Fruit fly (Drosophila melanogaster) whole organism, embryonic: ENCODE data around the gene ClpP.

Experiments
- B-H1 ChIP-seq: fragments of 200-800 bp; sonication (Bioruptor generic); IDR thresholded peaks from 3 replicates; pipeline ENCODE4 v1.3.6; 2022; ENCODE audit warnings: missing biosample characterization, missing genetic modification characterization
- CG10267 ChIP-seq: fragments of 200-800 bp; sonication (Bioruptor generic); optimal IDR thresholded peaks from 2 replicates; lab custom pipeline; 2018; ENCODE audit warnings: missing biosample characterization, mild to moderate bottlenecking, missing genetic modification characterization, moderate library complexity
- CG10979 ChIP-seq: fragments of 200-800 bp; sonication (Bioruptor generic); optimal IDR thresholded peaks from 2 replicates; lab custom pipeline; 2018; ENCODE audit warnings: missing biosample characterization, mild to moderate bottlenecking, missing genetic modification characterization, moderate library complexity
- CG11696 ChIP-seq: fragments of 200-800 bp; sonication (Bioruptor generic); IDR thresholded peaks from 2 replicates; pipeline ENCODE4 v1.3.6; 2022; ENCODE audit warnings: missing biosample characterization, missing genetic modification characterization
- CG12299 ChIP-seq: fragments of 200-800 bp; sonication (Bioruptor generic); optimal IDR thresholded peaks from 2 replicates; lab custom pipeline; 2018; ENCODE audit warnings: missing biosample characterization, mild to moderate bottlenecking, missing genetic modification characterization
- CG12659 ChIP-seq: fragments of 200-800 bp; sonication (Bioruptor generic); optimal IDR thresholded peaks from 3 replicates; lab custom pipeline; 2017; ENCODE audit warnings: mild to moderate bottlenecking, missing biosample characterization, missing genetic modification reagents, missing genetic modification characterization
- CG13424 ChIP-seq: fragments of 200-800 bp; sonication (Bioruptor generic); optimal IDR thresholded peaks from 2 replicates; lab custom pipeline; 2019; ENCODE audit warnings: missing biosample characterization, mild to moderate bottlenecking, missing genetic modification characterization, moderate library complexity
- CG14710 ChIP-seq: fragments of 200-800 bp; sonication (Bioruptor generic); optimal IDR thresholded peaks from 3 replicates; lab custom pipeline; 2019; ENCODE audit warnings: missing biosample characterization, mild to moderate bottlenecking, missing genetic modification characterization, moderate library complexity
- CG15514 ChIP-seq: fragments of 200-800 bp; sonication (Bioruptor generic); optimal IDR thresholded peaks from 3 replicates; lab custom pipeline; 2017; ENCODE audit warnings: missing biosample characterization, missing genetic modification characterization, mild to moderate bottlenecking, moderate library complexity, missing genetic modification reagents
- CG15601 ChIP-seq: fragments of 200-800 bp; sonication (Bioruptor generic); optimal IDR thresholded peaks from 3 replicates; lab custom pipeline; 2019; ENCODE audit warnings: missing biosample characterization, mild to moderate bottlenecking, missing genetic modification characterization, moderate library complexity
- CG16779 ChIP-seq: fragments of 200-800 bp; sonication (Bioruptor generic); IDR thresholded peaks from 2 replicates; pipeline ENCODE4 v1.3.6; 2022; ENCODE audit warnings: missing biosample characterization, missing genetic modification characterization
- CG1792 ChIP-seq: fragments of 200-800 bp; sonication (Bioruptor generic); optimal IDR thresholded peaks from 2 replicates; lab custom pipeline; 2016; ENCODE audit warnings: missing biosample characterization, missing genetic modification characterization
- CG18262 ChIP-seq: fragments of 200-800 bp; optimal IDR thresholded peaks from 3 replicates; lab custom pipeline; 2019; ENCODE audit warnings: missing biosample characterization, mild to moderate bottlenecking, missing genetic modification characterization, moderate library complexity
- CG2199 ChIP-seq: fragments of 200-800 bp; sonication (Bioruptor generic); IDR thresholded peaks from 3 replicates; pipeline ENCODE4 v1.3.6; 2022; ENCODE audit warnings: missing biosample characterization, missing genetic modification characterization
- CG2712 ChIP-seq: fragments of 200-800 bp; optimal IDR thresholded peaks from 3 replicates; lab custom pipeline; 2019; ENCODE audit warnings: missing biosample characterization, mild to moderate bottlenecking, missing genetic modification characterization, moderate library complexity
- CG30020 ChIP-seq: fragments of 200-800 bp; optimal IDR thresholded peaks from 2 replicates; lab custom pipeline; 2019; ENCODE audit warnings: missing biosample characterization, mild to moderate bottlenecking, missing genetic modification characterization, moderate library complexity
- CG3995 ChIP-seq: fragments of 200-800 bp; sonication (Bioruptor generic); optimal IDR thresholded peaks from 3 replicates; lab custom pipeline; 2016; ENCODE audit warnings: missing biosample characterization, missing genetic modification characterization
- CG4282 ChIP-seq: fragments of 200-800 bp; sonication (Bioruptor generic); optimal IDR thresholded peaks from 2 replicates; lab custom pipeline; 2016; ENCODE audit warnings: missing biosample characterization, missing genetic modification characterization
- CG5245 ChIP-seq: fragments of 200-800 bp; sonication (Bioruptor generic); optimal IDR thresholded peaks from 3 replicates; lab custom pipeline; 2016; ENCODE audit warnings: missing biosample characterization, missing genetic modification characterization
- CG7372 ChIP-seq: fragments of 200-800 bp; sonication (Bioruptor generic); IDR thresholded peaks from 2 replicates; pipeline ENCODE4 v1.3.6; 2022; ENCODE audit warnings: missing biosample characterization, missing genetic modification characterization
- CG8359 ChIP-seq: fragments of 200-800 bp; sonication (Bioruptor generic); optimal IDR thresholded peaks from 2 replicates; lab custom pipeline; 2017; ENCODE audit warnings: missing biosample characterization, mild to moderate bottlenecking, missing genetic modification characterization, borderline replicate concordance
- CG8388 ChIP-seq: fragments of 200-800 bp; sonication (Bioruptor generic); optimal IDR thresholded peaks from 2 replicates; lab custom pipeline; 2019; ENCODE audit warnings: missing biosample characterization, mild to moderate bottlenecking, missing genetic modification characterization, moderate library complexity
- Chrac-16 ChIP-seq: fragments of 200-800 bp; sonication (Bioruptor generic); optimal IDR thresholded peaks from 3 replicates; lab custom pipeline; 2016; ENCODE audit warnings: missing biosample characterization, missing genetic modification characterization
- D19A ChIP-seq: fragments of 200-800 bp; optimal IDR thresholded peaks from 3 replicates; lab custom pipeline; 2019; ENCODE audit warnings: missing biosample characterization, mild to moderate bottlenecking, missing genetic modification characterization, moderate library complexity
- E2f1 ChIP-seq: fragments of 200-800 bp; sonication (Bioruptor generic); IDR thresholded peaks from 2 replicates; pipeline ENCODE4 v1.3.6; 2022; ENCODE audit warnings: missing biosample characterization, missing genetic modification characterization
- ERR ChIP-seq: fragments of 200-800 bp; sonication (Bioruptor generic); optimal IDR thresholded peaks from 2 replicates; lab custom pipeline; 2016; ENCODE audit warnings: missing biosample characterization, missing genetic modification characterization
- Lpt ChIP-seq: fragments of >200 bp; optimal IDR thresholded peaks from 2 replicates; lab custom pipeline; 2018; ENCODE audit warnings: missing biosample characterization, missing genetic modification characterization
- MESR4 ChIP-seq: fragments of 200-800 bp; sonication (Bioruptor generic); optimal IDR thresholded peaks from 2 replicates; lab custom pipeline; 2018; ENCODE audit warnings: missing biosample characterization, mild to moderate bottlenecking, missing genetic modification characterization, moderate library complexity
- NC2β ChIP-seq: fragments of 200-800 bp; sonication (Bioruptor generic); optimal IDR thresholded peaks from 2 replicates; lab custom pipeline; 2016; ENCODE audit warnings: missing biosample characterization, missing genetic modification characterization
- PHDP ChIP-seq: fragments of 200-800 bp; sonication (Bioruptor generic); optimal IDR thresholded peaks from 3 replicates; lab custom pipeline; 2018; ENCODE audit warnings: missing biosample characterization, mild to moderate bottlenecking, missing genetic modification characterization, moderate library complexity
- Sox100B ChIP-seq: fragments of 200-800 bp; sonication (Bioruptor generic); optimal IDR thresholded peaks from 3 replicates; lab custom pipeline; 2018; ENCODE audit warnings: missing biosample characterization, mild to moderate bottlenecking, missing genetic modification characterization
- Sry-β ChIP-seq: fragments of 200-800 bp; sonication (Bioruptor generic); optimal IDR thresholded peaks from 2 replicates; lab custom pipeline; 2018; ENCODE audit warnings: missing biosample characterization, mild to moderate bottlenecking, missing genetic modification characterization, moderate library complexity
- cwo ChIP-seq: fragments of 200-800 bp; sonication (Bioruptor generic); optimal IDR thresholded peaks from 3 replicates; lab custom pipeline; 2017; ENCODE audit warnings: missing biosample characterization, missing genetic modification characterization, mild to moderate bottlenecking, moderate library complexity, missing genetic modification reagents
- eyg ChIP-seq: fragments of 200-800 bp; sonication (Bioruptor generic); optimal IDR thresholded peaks from 3 replicates; lab custom pipeline; 2016; ENCODE audit warnings: missing biosample characterization, missing genetic modification characterization
- fd102C ChIP-seq: fragments of 200-800 bp; sonication (Bioruptor generic); optimal IDR thresholded peaks from 2 replicates; lab custom pipeline; 2018; ENCODE audit warnings: missing biosample characterization, mild to moderate bottlenecking, missing genetic modification characterization, moderate library complexity
- gfzf ChIP-seq: fragments of 200-800 bp; sonication (Bioruptor generic); optimal IDR thresholded peaks from 2 replicates; lab custom pipeline; 2016; ENCODE audit warnings: missing biosample characterization, mild to moderate bottlenecking, missing genetic modification characterization, moderate library complexity
- gro ChIP-seq: fragments of 200-800 bp; sonication (Bioruptor generic); optimal IDR thresholded peaks from 2 replicates; lab custom pipeline; 2016; ENCODE audit warnings: missing biosample characterization, missing genetic modification characterization
- hbn ChIP-seq: fragments of 200-800 bp; sonication (Bioruptor generic); IDR thresholded peaks from 2 replicates; pipeline ENCODE4 v1.3.6; 2022; ENCODE audit warnings: missing biosample characterization, missing genetic modification characterization; ENCODE audit not compliant: partially characterized antibody
- nmo ChIP-seq: fragments of 200-800 bp; sonication (Bioruptor generic); optimal IDR thresholded peaks from 2 replicates; lab custom pipeline; 2018; ENCODE audit warnings: missing biosample characterization, mild to moderate bottlenecking, missing genetic modification characterization, moderate library complexity
- org-1 ChIP-seq: fragments of 200-800 bp; sonication (Bioruptor generic); optimal IDR thresholded peaks from 2 replicates; lab custom pipeline; 2017; ENCODE audit warnings: missing biosample characterization, missing genetic modification characterization
- prd ChIP-seq, 3 experiments: fragments of >200 bp in 2 of 3; fragments of 200-800 bp in 1 of 3; sonication (Bioruptor generic) in 1 of 3; optimal IDR thresholded peaks in 2 of 3; IDR thresholded peaks in 1 of 3; 2 replicates in 2 of 3; 3 replicates in 1 of 3; pipeline versions ENCODE4 v1.3.6 to Lab custom; 2017 to 2022; ENCODE audit warnings: missing biosample characterization in 1 of 3, missing genetic modification characterization in 1 of 3
- pzg ChIP-seq: fragments of 200-800 bp; sonication (Bioruptor generic); optimal IDR thresholded peaks from 3 replicates; lab custom pipeline; 2018; ENCODE audit warnings: missing biosample characterization, mild to moderate bottlenecking, missing genetic modification characterization, moderate library complexity
- row ChIP-seq: fragments of 200-800 bp; sonication (Bioruptor generic); IDR thresholded peaks from 3 replicates; pipeline ENCODE4 v1.3.6; 2022; ENCODE audit warnings: missing biosample characterization, missing genetic modification characterization
- sisA ChIP-seq: fragments of 200-800 bp; sonication (Bioruptor generic); IDR thresholded peaks from 2 replicates; pipeline ENCODE4 v1.3.6; 2022; ENCODE audit warnings: missing biosample characterization, missing genetic modification characterization
- stwl ChIP-seq: fragments of 200-800 bp; sonication (Bioruptor generic); optimal IDR thresholded peaks from 3 replicates; lab custom pipeline; 2018; ENCODE audit warnings: missing biosample characterization, mild to moderate bottlenecking, missing genetic modification characterization, moderate library complexity
- sug ChIP-seq: fragments of 200-800 bp; optimal IDR thresholded peaks from 2 replicates; lab custom pipeline; 2019; ENCODE audit warnings: missing biosample characterization, mild to moderate bottlenecking, missing genetic modification characterization, moderate library complexity
- trem ChIP-seq: fragments of 200-800 bp; optimal IDR thresholded peaks from 3 replicates; lab custom pipeline; 2019; ENCODE audit warnings: missing biosample characterization, mild to moderate bottlenecking, missing genetic modification characterization, moderate library complexity
- tx ChIP-seq: fragments of 200-800 bp; sonication (Bioruptor generic); optimal IDR thresholded peaks from 2 replicates; lab custom pipeline; 2016; ENCODE audit warnings: missing biosample characterization, missing genetic modification characterization
- zfh1 ChIP-seq: fragments of 200-800 bp; sonication (Bioruptor generic); IDR thresholded peaks from 3 replicates; pipeline ENCODE4 v1.3.6; 2022; ENCODE audit warnings: missing biosample characterization, missing genetic modification characterization

ClpP gene

DNA sequence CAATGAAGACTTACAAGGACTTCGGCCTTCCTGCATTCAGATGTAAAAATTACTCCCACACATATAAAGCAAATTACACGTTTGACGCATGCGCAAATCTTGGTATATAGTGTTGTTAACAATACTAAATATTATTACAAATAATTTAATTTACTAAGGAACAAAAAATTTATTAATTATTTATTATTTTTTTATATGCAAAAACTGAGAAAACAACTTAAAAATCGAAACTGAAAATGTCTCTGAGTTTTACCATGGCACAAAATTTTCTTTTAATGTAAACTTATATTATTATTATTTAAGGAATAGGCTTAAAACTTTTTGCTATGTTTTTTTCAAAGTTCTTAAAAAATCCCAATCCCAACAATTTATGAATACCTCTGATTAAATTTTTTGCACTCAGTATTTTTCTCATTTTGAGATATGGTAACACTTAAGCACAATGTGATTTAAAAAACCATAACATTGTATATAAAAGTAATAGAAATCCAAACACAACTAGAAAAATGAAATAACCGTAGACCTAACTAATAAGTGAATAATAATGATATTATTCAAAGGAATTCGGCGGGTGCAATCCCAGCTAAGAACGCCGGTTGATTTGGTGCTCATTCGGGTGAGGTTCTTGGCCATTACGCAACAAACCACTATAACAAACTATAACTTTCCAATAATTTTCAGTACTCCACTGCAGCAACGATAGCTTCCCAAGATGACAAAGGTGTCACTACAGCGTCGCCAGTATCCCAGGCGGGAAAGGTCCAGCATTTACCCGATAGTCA lies 25.3 kb upstream of the ClpP start, which contains the start of the genes Schip1 and Cox10 (continued):
- TF ChIP-seq CG8359 (no peak), sug (tag; lab: Kevin White, UChicago) (peak; percentile 31), CG5245 (no peak), CG4282 (GFP tag; lab: Kevin White, UChicago) (no peak), CG12659 (GFP tag; lab: Kevin White, UChicago) (peak; percentile 29), tx (GFP tag; lab: Kevin White, UChicago) (no peak), D19A (peak; percentile 53), MESR4 (GFP tag; lab: Kevin White, UChicago) (peak; percentile 68), CG2712 (tag; lab: Kevin White, UChicago) (peak; percentile 40), PHDP (tag; lab: Kevin White, UChicago) (peak; percentile 43), CG30020 (tag; lab: Kevin White, UChicago) (peak; percentile 85), Chrac-16 (no peak), Lpt (no peak), gfzf (GFP tag; lab: Kevin White, UChicago) (peak; percentile 59), CG18262 (tag; lab: Kevin White, UChicago) (peak; percentile 38), CG11696 (GFP tag; lab: Robert Waterston, UW) (no peak), CG15514 (peak; percentile 26), CG3995 (GFP tag; lab: Kevin White, UChicago) (no peak), CG12299 (no peak), eyg (GFP tag; lab: Kevin White, UChicago) (no peak), CG15601 (tag; lab: Kevin White, UChicago) (peak; percentile 23), CG16779 (GFP tag; lab: Robert Waterston, UW) (no peak), cwo (GFP tag; lab: Kevin White, UChicago) (no peak), B-H1 (GFP tag; lab: Robert Waterston, UW) (no peak), pzg (GFP tag; lab: Kevin White, UChicago) (peak; percentile 13), CG8388 (GFP tag; lab: Kevin White, UChicago) (peak; percentile 27), prd (optimal IDR thresholded peaks at IDR 0.05; lab: Kevin White, UChicago) (no peak), prd (GFP tag; IDR thresholded peaks at IDR 0.05; lab: Robert Waterston, UW) (no peak), CG13424 (peak; percentile 40), NC2β (GFP tag; lab: Kevin White, UChicago) (no peak), CG10267 (tag; lab: Kevin White, UChicago) (peak; percentile 71), Sox100B (peak; percentile 21), fd102C (GFP tag; lab: Kevin White, UChicago) (no peak), trem (peak; percentile 52), gro (GFP tag; lab: Kevin White, UChicago) (no peak), CG14710 (tag; lab: Kevin White, UChicago) (peak; percentile 46), org-1 (GFP tag; lab: Kevin White, UChicago) (no peak), CG1792 (no peak), hbn (GFP tag; lab: Robert Waterston, UW) (no peak), ERR (GFP tag; lab: Kevin White, UChicago) (no peak), stwl (tag; lab: Kevin White, UChicago) (peak; percentile 21), nmo (peak; percentile 18), CG2199 (GFP tag; lab: Robert Waterston, UW) (no peak), CG7372 (GFP tag; lab: Robert Waterston, UW) (no peak), sisA (GFP tag; lab: Robert Waterston, UW) (no peak), zfh1 (GFP tag; lab: Robert Waterston, UW) (no peak), CG10979 (tag; lab: Kevin White, UChicago) (peak; percentile 20), row (GFP tag; lab: Robert Waterston, UW) (peak; percentile 62), E2f1 (GFP tag; lab: Robert Waterston, UW) (no peak), Sry-β (GFP tag; lab: Kevin White, UChicago) (no peak)
